Worm (Caenorhabditis elegans): ENCODE results near the gene irld-60.

ce11 chrIII:12773753-12774152, 23.0 kb upstream of the irld-60 start:
- TF ChIP-seq ztf-11 (tag; optimal IDR thresholded peaks at IDR 0.05) (no peak), skn-1 (tag; optimal IDR thresholded peaks at IDR 0.05) (no peak), ceh-82 (tag; optimal IDR thresholded peaks at IDR 0.05) (no peak), lin-15B (tag; optimal IDR thresholded peaks at IDR 0.05) (no peak), pha-4 (tag; optimal IDR thresholded peaks at IDR 0.05) (no peak), unc-62 (GFP tag; optimal IDR thresholded peaks at IDR 0.05) (no peak)

Measured in whole organism, L3 larva.